Worm (Caenorhabditis elegans): Measurements from ENCODE around the gene F53B1.2.

DNA sequence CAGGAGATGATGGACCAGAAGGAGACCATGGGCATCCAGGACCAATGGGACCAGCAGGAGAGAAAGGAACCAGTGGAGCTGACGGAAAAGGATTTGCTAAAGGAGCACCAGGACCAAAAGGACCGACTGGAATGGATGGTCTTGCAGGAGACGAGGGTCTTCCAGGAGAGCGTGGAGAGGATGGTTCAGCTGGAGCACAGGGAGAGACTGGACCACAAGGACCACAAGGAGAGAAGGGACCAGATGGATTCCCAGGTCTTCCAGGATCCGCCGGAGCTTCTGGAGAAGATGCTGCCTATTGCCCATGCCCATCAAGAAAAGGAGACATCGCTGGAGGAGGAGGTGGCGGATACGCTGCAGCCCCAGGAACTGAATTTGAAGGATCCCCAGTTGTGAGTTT is 14.7 kb upstream of the F53B1.2 start:
- no peak for TF ChIP-seq ztf-4 (tag; optimal IDR thresholded peaks at IDR 0.05)
- TF ChIP-seq ama-1 (optimal IDR thresholded peaks at IDR 0.05): no peak
- no peak for TF ChIP-seq nhr-12 (tag; optimal IDR thresholded peaks at IDR 0.05)

All from whole organism, L2 larva.